Fruit fly (Drosophila melanogaster) whole organism, embryonic: Measurements from ENCODE around the gene Tpst.
A peak's percentile ranks its signal among the peaks of the same experiment; 100 is the strongest.

ENCODE experiments used
- Aef1 ChIP-seq: fragments of 200-800 bp; sonication (Bioruptor generic); IDR thresholded peaks from 3 replicates; pipeline ENCODE4 v1.3.6; 2022; ENCODE audit warnings: missing biosample characterization, missing genetic modification characterization
- Antp ChIP-seq: fragments of 200-800 bp; sonication (Bioruptor generic); optimal IDR thresholded peaks from 3 replicates; lab custom pipeline; 2016; ENCODE audit warnings: missing biosample characterization, missing genetic modification characterization
- BEAF-32 ChIP-seq: fragments of 200-800 bp; sonication (Bioruptor generic); optimal IDR thresholded peaks from 3 replicates; lab custom pipeline; 2017; ENCODE audit warnings: missing biosample characterization, missing genetic modification characterization, mild to moderate bottlenecking, moderate library complexity, missing genetic modification reagents
- CG10462 ChIP-seq: fragments of 200-800 bp; sonication (Bioruptor generic); optimal IDR thresholded peaks from 2 replicates; lab custom pipeline; 2016; ENCODE audit warnings: missing biosample characterization, missing genetic modification characterization
- CG11696 ChIP-seq: fragments of 200-800 bp; sonication (Bioruptor generic); IDR thresholded peaks from 2 replicates; pipeline ENCODE4 v1.3.6; 2022; ENCODE audit warnings: missing biosample characterization, missing genetic modification characterization
- CG12155 ChIP-seq: fragments of 200-800 bp; sonication (Bioruptor generic); optimal IDR thresholded peaks from 3 replicates; lab custom pipeline; 2016; ENCODE audit warnings: missing biosample characterization, missing genetic modification characterization
- CG13775 ChIP-seq: fragments of 200-800 bp; sonication (Bioruptor generic); optimal IDR thresholded peaks from 3 replicates; lab custom pipeline; 2017; ENCODE audit warnings: missing biosample characterization, mild to moderate bottlenecking, missing genetic modification characterization
- CG14050 ChIP-seq: fragments of 200-800 bp; sonication (Bioruptor generic); IDR thresholded peaks from 3 replicates; pipeline ENCODE4 v1.3.6; 2022; ENCODE audit warnings: missing biosample characterization, missing genetic modification characterization
- CG14860 ChIP-seq: fragments of 200-800 bp; sonication (Bioruptor generic); IDR thresholded peaks from 3 replicates; pipeline ENCODE4 v1.3.6; 2022; ENCODE audit warnings: missing biosample characterization, missing genetic modification characterization; ENCODE audit not compliant: partially characterized antibody
- CG15269 ChIP-seq: fragments of 200-800 bp; sonication (Bioruptor generic); optimal IDR thresholded peaks from 2 replicates; lab custom pipeline; 2018; ENCODE audit warnings: missing biosample characterization, mild to moderate bottlenecking, missing genetic modification characterization, moderate library complexity
- CG1529 ChIP-seq: fragments of 200-800 bp; sonication (Bioruptor generic); optimal IDR thresholded peaks from 3 replicates; lab custom pipeline; 2018; ENCODE audit warnings: missing biosample characterization, missing genetic modification characterization
- CG15696 ChIP-seq: fragments of 200-800 bp; sonication (Bioruptor generic); optimal IDR thresholded peaks from 2 replicates; lab custom pipeline; 2019; ENCODE audit warnings: missing biosample characterization, mild to moderate bottlenecking, missing genetic modification characterization, moderate library complexity
- CG18476 ChIP-seq: fragments of 200-800 bp; sonication (Bioruptor generic); optimal IDR thresholded peaks from 2 replicates; lab custom pipeline; 2016; ENCODE audit warnings: missing biosample characterization, mild to moderate bottlenecking, missing genetic modification characterization
- CG2120 ChIP-seq: fragments of 200-800 bp; sonication (Bioruptor generic); optimal IDR thresholded peaks from 3 replicates; lab custom pipeline; 2016; ENCODE audit warnings: missing biosample characterization, missing genetic modification characterization
- CG34376 ChIP-seq: fragments of 200-800 bp; sonication (Bioruptor generic); optimal IDR thresholded peaks from 2 replicates; lab custom pipeline; 2018; ENCODE audit warnings: missing biosample characterization, mild to moderate bottlenecking, missing genetic modification characterization
- CG3838 ChIP-seq: fragments of 200-800 bp; sonication (Bioruptor generic); optimal IDR thresholded peaks from 3 replicates; lab custom pipeline; 2016; ENCODE audit warnings: missing biosample characterization, missing genetic modification characterization
- CG4360 ChIP-seq: fragments of 200-800 bp; sonication (Bioruptor generic); IDR thresholded peaks from 2 replicates; pipeline ENCODE4 v1.3.6; 2022; ENCODE audit warnings: missing biosample characterization, missing genetic modification characterization
- CG6254 ChIP-seq: fragments of 200-800 bp; sonication (Bioruptor generic); optimal IDR thresholded peaks from 3 replicates; lab custom pipeline; 2017; ENCODE audit warnings: mild to moderate bottlenecking, missing biosample characterization, missing genetic modification reagents, missing genetic modification characterization
- CG6654 ChIP-seq: fragments of 200-800 bp; sonication (Bioruptor generic); optimal IDR thresholded peaks from 2 replicates; lab custom pipeline; 2017; ENCODE audit warnings: missing biosample characterization, mild to moderate bottlenecking, missing genetic modification characterization
- CG6765 ChIP-seq: fragments of 200-800 bp; sonication (Bioruptor generic); optimal IDR thresholded peaks from 3 replicates; lab custom pipeline; 2017; ENCODE audit warnings: missing biosample characterization, mild to moderate bottlenecking, missing genetic modification characterization
- CG9727 ChIP-seq: fragments of 200-800 bp; sonication (Bioruptor generic); optimal IDR thresholded peaks from 3 replicates; lab custom pipeline; 2017; ENCODE audit warnings: missing biosample characterization, mild to moderate bottlenecking, missing genetic modification characterization
- CG9876 ChIP-seq: fragments of 200-800 bp; sonication (Bioruptor generic); optimal IDR thresholded peaks from 2 replicates; lab custom pipeline; 2016; ENCODE audit warnings: missing biosample characterization, missing genetic modification characterization
- CG9932 ChIP-seq: fragments of 200-800 bp; sonication (Bioruptor generic); IDR thresholded peaks from 2 replicates; pipeline ENCODE4 v1.3.6; 2022; ENCODE audit warnings: missing biosample characterization, missing genetic modification characterization
- Dek ChIP-seq: fragments of 200-800 bp; sonication (Bioruptor generic); optimal IDR thresholded peaks from 3 replicates; lab custom pipeline; 2019; ENCODE audit warnings: missing biosample characterization, mild to moderate bottlenecking, missing genetic modification characterization, moderate library complexity
- Hand ChIP-seq: fragments of 200-800 bp; sonication (Bioruptor generic); optimal IDR thresholded peaks from 2 replicates; lab custom pipeline; 2017; ENCODE audit warnings: mild to moderate bottlenecking, missing biosample characterization, missing genetic modification reagents, missing genetic modification characterization
- Jarid2 ChIP-seq: fragments of 200-800 bp; sonication (Bioruptor generic); optimal IDR thresholded peaks from 3 replicates; lab custom pipeline; 2017; ENCODE audit warnings: mild to moderate bottlenecking, missing biosample characterization, missing genetic modification reagents, missing genetic modification characterization
- Lhr ChIP-seq: fragments of 200-800 bp; sonication (Bioruptor generic); optimal IDR thresholded peaks from 3 replicates; lab custom pipeline; 2017; ENCODE audit warnings: mild to moderate bottlenecking, missing biosample characterization, missing genetic modification reagents, missing genetic modification characterization
- MTF-1 ChIP-seq: fragments of 200-800 bp; sonication (Bioruptor generic); optimal IDR thresholded peaks from 2 replicates; lab custom pipeline; 2018; ENCODE audit warnings: missing biosample characterization, mild to moderate bottlenecking, missing genetic modification characterization, borderline replicate concordance
- NC2α ChIP-seq: fragments of 200-800 bp; sonication (Bioruptor generic); optimal IDR thresholded peaks from 2 replicates; lab custom pipeline; 2016; ENCODE audit warnings: missing biosample characterization, missing genetic modification characterization
- PHDP ChIP-seq: fragments of 200-800 bp; sonication (Bioruptor generic); optimal IDR thresholded peaks from 3 replicates; lab custom pipeline; 2018; ENCODE audit warnings: missing biosample characterization, mild to moderate bottlenecking, missing genetic modification characterization, moderate library complexity
- Xrp1 ChIP-seq: fragments of 200-800 bp; sonication (Bioruptor generic); IDR thresholded peaks from 2 replicates; pipeline ENCODE4 v1.3.6; 2022; ENCODE audit warnings: missing biosample characterization, missing genetic modification characterization
- chinmo ChIP-seq: fragments of 200-800 bp; sonication (Bioruptor generic); IDR thresholded peaks from 4 replicates; pipeline ENCODE4 v1.3.6; 2022; ENCODE audit warnings: missing biosample characterization, missing genetic modification characterization; ENCODE audit not compliant: partially characterized antibody
- gem ChIP-seq: fragments of 200-800 bp; sonication (Bioruptor generic); optimal IDR thresholded peaks from 2 replicates; lab custom pipeline; 2019; ENCODE audit warnings: missing biosample characterization, mild to moderate bottlenecking, missing genetic modification characterization, moderate library complexity
- gsb ChIP-seq: fragments of 200-800 bp; sonication (Bioruptor generic); IDR thresholded peaks from 2 replicates; pipeline ENCODE4 v1.3.6; 2022; ENCODE audit warnings: missing biosample characterization, missing genetic modification characterization
- klu ChIP-seq: fragments of 200-800 bp; sonication (Bioruptor generic); IDR thresholded peaks from 2 replicates; pipeline ENCODE4 v1.3.6; 2022; ENCODE audit warnings: missing biosample characterization, missing genetic modification characterization
- pan ChIP-seq, 4 experiments: fragments of >200 bp in 3 of 4; fragments of 200-800 bp in 1 of 4; sonication (Bioruptor generic) in 1 of 4; optimal IDR thresholded peaks in 3 of 4; IDR thresholded peaks in 1 of 4; 2 replicates each; pipeline versions ENCODE4 v1.3.6 to Lab custom; 2017 to 2022; ENCODE audit warnings: missing biosample characterization in 2 of 4, missing genetic modification characterization in 2 of 4, mixed read lengths in 1 of 4
- pnt ChIP-seq: fragments of 200-800 bp; sonication (Bioruptor generic); optimal IDR thresholded peaks from 3 replicates; lab custom pipeline; 2016; ENCODE audit warnings: missing biosample characterization, missing genetic modification characterization
- pum ChIP-seq: fragments of 200-800 bp; sonication (Bioruptor generic); optimal IDR thresholded peaks from 2 replicates; lab custom pipeline; 2016; ENCODE audit warnings: missing biosample characterization, missing genetic modification characterization
- pzg ChIP-seq: fragments of 200-800 bp; sonication (Bioruptor generic); optimal IDR thresholded peaks from 3 replicates; lab custom pipeline; 2018; ENCODE audit warnings: missing biosample characterization, mild to moderate bottlenecking, missing genetic modification characterization, moderate library complexity
- ranshi ChIP-seq: fragments of 200-800 bp; sonication (Bioruptor generic); IDR thresholded peaks from 2 replicates; pipeline ENCODE4 v1.3.6; 2022; ENCODE audit warnings: missing biosample characterization, missing genetic modification characterization
- repo ChIP-seq: fragments of 200-800 bp; sonication (Bioruptor generic); optimal IDR thresholded peaks from 2 replicates; lab custom pipeline; 2016; ENCODE audit warnings: missing biosample characterization, missing genetic modification characterization
- schlank ChIP-seq: fragments of 200-800 bp; sonication (Bioruptor generic); optimal IDR thresholded peaks from 2 replicates; lab custom pipeline; 2018; ENCODE audit warnings: missing biosample characterization, mild to moderate bottlenecking, missing genetic modification characterization
- sima ChIP-seq: fragments of 200-800 bp; sonication (Bioruptor generic); optimal IDR thresholded peaks from 2 replicates; lab custom pipeline; 2016; ENCODE audit warnings: missing biosample characterization, missing genetic modification characterization
- tna ChIP-seq: fragments of 200-800 bp; sonication (Bioruptor generic); IDR thresholded peaks from 2 replicates; pipeline ENCODE4 v1.3.6; 2022; ENCODE audit warnings: missing biosample characterization, missing genetic modification characterization; ENCODE audit not compliant: partially characterized antibody
- unc-4 ChIP-seq: fragments of 200-800 bp; sonication (Bioruptor generic); IDR thresholded peaks from 2 replicates; pipeline ENCODE4 v1.3.6; 2022; ENCODE audit warnings: missing biosample characterization, missing genetic modification characterization; ENCODE audit not compliant: partially characterized antibody
- zen2 ChIP-seq: fragments of 200-800 bp; sonication (Bioruptor generic); IDR thresholded peaks from 3 replicates; pipeline ENCODE4 v1.3.6; 2022; ENCODE audit warnings: missing biosample characterization, missing genetic modification characterization; ENCODE audit not compliant: partially characterized antibody

The Tpst gene

DNA sequence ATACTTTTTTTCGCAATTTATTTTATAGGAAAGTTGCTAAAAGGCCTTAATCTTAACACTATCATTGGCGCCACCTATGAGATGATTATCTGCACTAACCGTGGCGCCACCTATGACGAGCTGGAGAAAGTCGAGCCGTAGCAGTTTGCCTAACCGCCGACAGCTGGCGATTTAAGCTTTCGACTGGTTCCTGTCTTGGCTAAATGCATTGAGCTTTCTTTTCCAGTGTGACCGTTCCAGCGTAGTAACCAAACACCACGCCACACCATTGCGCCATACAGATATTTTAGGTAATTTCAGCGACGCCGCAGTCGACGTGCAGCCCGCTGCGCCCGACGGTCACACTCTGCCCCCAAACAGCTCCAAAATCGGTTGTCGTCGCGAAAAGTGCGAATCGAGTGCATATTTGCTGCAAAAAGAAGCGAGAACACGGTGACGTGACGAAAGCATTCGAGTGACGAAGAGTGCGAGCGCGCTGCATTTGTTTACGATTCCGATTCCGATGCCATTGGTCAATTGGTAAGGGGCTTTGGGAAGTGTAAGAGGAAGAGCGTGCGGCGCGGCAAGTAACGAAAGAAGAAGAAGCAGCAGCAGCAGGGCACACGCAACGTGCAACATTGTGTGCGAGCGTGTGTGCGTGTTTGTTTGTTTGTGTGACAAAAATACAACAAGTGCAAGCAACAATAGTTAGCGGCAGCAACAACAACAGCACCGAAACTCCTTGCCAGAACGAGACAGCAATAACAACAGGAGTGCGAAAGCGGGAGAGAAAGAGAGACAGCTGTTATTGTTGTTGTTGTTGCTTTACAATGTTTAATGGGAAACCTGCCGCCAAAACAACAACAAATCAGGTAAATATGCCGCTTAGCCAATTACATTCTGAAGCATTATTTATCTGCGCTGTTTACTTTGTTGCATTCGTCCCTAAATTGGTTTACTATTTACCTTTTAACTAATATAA, at the start of gene Tpst, which contains the start of gene CG46311 (continued):
- TF ChIP-seq CG18476 (GFP tag; lab: Kevin White, UChicago) (no peak), CG3838 (peak; percentile 70), Lhr (peak; percentile 98), CG11696 (GFP tag; lab: Robert Waterston, UW) (no peak), Dek (peak; percentile 49), Hand (GFP tag; lab: Kevin White, UChicago) (no peak), CG9876 (GFP tag; lab: Kevin White, UChicago) (peak; percentile 1), CG10462 (GFP tag; lab: Kevin White, UChicago) (no peak), Xrp1 (GFP tag; lab: Robert Waterston, UW) (peak; percentile 34; the same call in 1 of the 2 replicates), BEAF-32 (GFP tag; lab: Kevin White, UChicago) (peak; percentile 48), CG6654 (GFP tag; lab: Kevin White, UChicago) (no peak), pnt (GFP tag; lab: Kevin White, UChicago) (peak; percentile 66), Jarid2 (GFP tag; lab: Kevin White, UChicago) (peak; percentile 78), klu (GFP tag; lab: Robert Waterston, UW) (no peak), pan (optimal IDR thresholded peaks at IDR 0.05; lab: Kevin White, UChicago) (no peak), pan (GFP tag; optimal IDR thresholded peaks at IDR 0.05 in 1 of 2, IDR thresholded peaks at IDR 0.05 in 1 of 2) (peak in 1 of 2 experiments; percentile 71), CG13775 (GFP tag; lab: Kevin White, UChicago) (peak; percentile 10), CG1529 (no peak), pzg (GFP tag; lab: Kevin White, UChicago) (peak; percentile 98), repo (GFP tag; lab: Kevin White, UChicago) (no peak), NC2α (GFP tag; lab: Kevin White, UChicago) (peak; percentile 46), CG15269 (peak; percentile 33), tna (GFP tag; lab: Robert Waterston, UW) (no peak; the same call in 1 of the 2 replicates), pum (peak; percentile 58), sima (GFP tag; lab: Kevin White, UChicago) (peak; percentile 21), ranshi (GFP tag; lab: Robert Waterston, UW) (no peak), schlank (tag; lab: Kevin White, UChicago) (no peak), CG9932 (GFP tag; lab: Robert Waterston, UW) (peak; percentile 74), chinmo (GFP tag; lab: Robert Waterston, UW) (0 out of 4 replicates have a peak, but pooled peaks have one; percentile 71), CG15696 (tag; lab: Kevin White, UChicago) (peak; percentile 74), CG14860 (GFP tag; lab: Robert Waterston, UW) (no peak), Aef1 (GFP tag; lab: Robert Waterston, UW) (peak; percentile 45; the same call in 2 of the 3 replicates), PHDP (tag; lab: Kevin White, UChicago) (peak; percentile 3), zen2 (GFP tag; lab: Robert Waterston, UW) (no peak), CG9727 (GFP tag; lab: Kevin White, UChicago) (peak; percentile 9), MTF-1 (peak; percentile 37), CG34376 (GFP tag; lab: Kevin White, UChicago) (no peak), CG4360 (peak; percentile 95), CG14050 (GFP tag; lab: Robert Waterston, UW) (no peak), Antp (GFP tag; lab: Kevin White, UChicago) (peak; percentile 71), unc-4 (GFP tag; lab: Robert Waterston, UW) (0 out of 2 replicates have a peak, but pooled peaks have one; percentile 34), CG12155 (peak; percentile 47), gem (tag; lab: Kevin White, UChicago) (peak; percentile 50), CG6254 (GFP tag; lab: Kevin White, UChicago) (no peak), gsb (peak; percentile 46; the same call in 1 of the 2 replicates), CG6765 (no peak), CG2120 (GFP tag; lab: Kevin White, UChicago) (peak; percentile 62)
